Fruit fly (Drosophila melanogaster): ENCODE measurements around the gene AlaRS-m.

The AlaRS-m gene

DNA sequence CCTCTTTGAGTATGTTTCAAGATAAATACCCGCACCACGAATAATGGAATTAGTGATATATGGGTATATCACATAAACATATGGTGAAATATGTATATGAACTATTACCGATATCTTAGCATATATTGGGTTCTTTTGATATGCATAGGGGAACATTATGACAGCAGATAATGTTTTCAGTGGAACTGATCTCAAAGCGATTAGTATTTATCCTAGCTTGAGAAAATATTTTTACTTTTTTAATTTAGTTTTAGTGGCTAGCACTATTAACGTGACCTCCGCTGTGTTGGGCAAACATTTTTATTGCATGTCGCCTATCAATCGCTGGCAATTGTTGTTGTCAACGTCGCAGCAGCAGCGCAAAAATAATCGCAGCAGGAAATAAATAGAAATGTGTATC lies 42.5 kb downstream of the AlaRS-m start:
- TF ChIP-seq woc (GFP tag; optimal IDR thresholded peaks at IDR 0.05), result no peak
- TF ChIP-seq rgr (GFP tag; optimal IDR thresholded peaks at IDR 0.05), result peak; percentile 42
- TF ChIP-seq usp (GFP tag; optimal IDR thresholded peaks at IDR 0.05), result no peak
- peak; percentile 34 for TF ChIP-seq h (GFP tag; optimal IDR thresholded peaks at IDR 0.05)
- peak; percentile 18 for TF ChIP-seq ey (GFP tag; optimal IDR thresholded peaks at IDR 0.05)
- peak; percentile 18 for TF ChIP-seq psq (GFP tag; optimal IDR thresholded peaks at IDR 0.05)
- TF ChIP-seq foxo (GFP tag; optimal IDR thresholded peaks at IDR 0.05), result peak in 1 of 2 experiments; percentile 35
- TF ChIP-seq HLH106 (tag; optimal IDR thresholded peaks at IDR 0.05), result peak; percentile 14
